Fruit fly (Drosophila melanogaster) whole organism, wandering third instar larva: ENCODE results near the gene CtsL4.

ENCODE experiments used
- Myc ChIP-seq: fragments of >200 bp; optimal IDR thresholded peaks from 2 replicates; lab custom pipeline; 2017
- br ChIP-seq: fragments of 200-800 bp; sonication (Bioruptor generic); optimal IDR thresholded peaks from 2 replicates; lab custom pipeline; 2016; ENCODE audit warnings: missing biosample characterization, missing genetic modification characterization
- dmrt93B ChIP-seq: fragments of 200-800 bp; sonication (Bioruptor generic); optimal IDR thresholded peaks from 2 replicates; lab custom pipeline; 2018; ENCODE audit warnings: missing biosample characterization, mild to moderate bottlenecking, missing genetic modification characterization
- usp ChIP-seq: fragments of >200 bp; optimal IDR thresholded peaks from 2 replicates; lab custom pipeline; 2017; ENCODE audit warnings: missing biosample characterization, missing genetic modification characterization

- TF ChIP-seq usp (GFP tag; lab: Kevin White, UChicago) (no peak), br (GFP tag; lab: Kevin White, UChicago) (no peak), dmrt93B (no peak), Myc (no peak)
These were observed 22.2 kb upstream of the CtsL4 start for dm6 chr2L:10378631-10379030.
